Worm (Caenorhabditis elegans) whole organism, early embryonic: Measurements from ENCODE around the gene clec-57.

Experiments used
- ama-1 ChIP-seq: fragments of 150-350 bp; optimal IDR thresholded peaks from 2 replicates; lab custom pipeline; 2014
- flt-1 ChIP-seq: fragments of 200-800 bp; sonication (Bioruptor generic); IDR thresholded peaks from 2 replicates; pipeline ENCODE4 v1.3.6; 2022; ENCODE audit warnings: missing genetic modification characterization, missing compliant biosample characterization
- hmbx-1 ChIP-seq: sonication (generic microtip); optimal IDR thresholded peaks from 2 replicates; lab custom pipeline; 2016; ENCODE audit warnings: mild to moderate bottlenecking, missing genetic modification characterization, missing compliant biosample characterization
- hnd-1 ChIP-seq: sonication (generic microtip); optimal IDR thresholded peaks from 2 replicates; lab custom pipeline; 2016; ENCODE audit warnings: missing genetic modification characterization, missing compliant biosample characterization
- tbx-37 ChIP-seq: fragments of 200-800 bp; sonication (Bioruptor generic); conservative IDR thresholded peaks from 2 replicates; pipeline ENCODE4 v1.3.6; 2022; ENCODE audit warnings: missing genetic modification reagents, missing genetic modification characterization, missing compliant biosample characterization
- tra-4 ChIP-seq: sonication (generic microtip); optimal IDR thresholded peaks from 2 replicates; lab custom pipeline; 2017; ENCODE audit warnings: missing genetic modification characterization, missing compliant biosample characterization

DNA sequence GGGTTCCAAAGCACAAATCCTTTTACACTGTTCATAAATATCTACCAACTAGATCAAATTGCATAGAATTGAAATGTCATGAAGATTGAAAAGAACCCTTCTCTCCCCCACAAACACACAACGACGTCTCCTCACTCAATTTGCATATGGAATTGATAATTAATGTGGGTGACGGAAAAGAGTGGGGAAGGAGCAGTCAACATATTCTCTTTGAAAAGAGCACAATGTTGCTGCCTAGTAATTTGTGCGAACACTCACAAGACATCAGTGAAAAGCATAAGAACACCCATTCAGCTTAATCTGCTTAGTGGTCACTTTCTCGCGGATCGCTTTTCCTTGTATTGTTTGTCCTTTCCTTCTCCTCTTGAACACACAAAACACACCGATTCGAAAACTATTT is 27.4 kb downstream of the clec-57 start:
- no peak for TF ChIP-seq flt-1 (GFP tag; lab: Robert Waterston, UW)
- TF ChIP-seq hnd-1 (tag; lab: Kevin White, UChicago), result no peak
- TF ChIP-seq tbx-37 (GFP tag; lab: Robert Waterston, UW), result no peak
- no peak for TF ChIP-seq ama-1 (lab: Kevin White, UChicago)
- TF ChIP-seq tra-4 (tag; lab: Kevin White, UChicago), result no peak
- no peak for TF ChIP-seq hmbx-1 (tag; lab: Kevin White, UChicago)
